Worm (Caenorhabditis elegans) whole organism, L1 larva: ENCODE data around the gene C37H5.5.
A peak's percentile ranks its signal among the peaks of the same experiment; 100 is the strongest.

Experiments used
- C04F5.9 ChIP-seq: sonication (generic microtip); optimal IDR thresholded peaks from 2 replicates; lab custom pipeline; 2016; ENCODE audit warnings: missing genetic modification characterization, missing compliant biosample characterization
- C16A3.4 ChIP-seq: fragments of 150-350 bp; optimal IDR thresholded peaks from 2 replicates; lab custom pipeline; 2014; ENCODE audit warnings: missing biosample characterization, missing genetic modification characterization
- aha-1 ChIP-seq: fragments of 150-350 bp; optimal IDR thresholded peaks from 2 replicates; lab custom pipeline; 2014; ENCODE audit warnings: missing biosample characterization, missing genetic modification characterization
- ama-1 ChIP-seq: fragments of 150-350 bp; optimal IDR thresholded peaks from 2 replicates; lab custom pipeline; 2014
- blmp-1 ChIP-seq: fragments of 150-350 bp; optimal IDR thresholded peaks from 2 replicates; lab custom pipeline; 2014; ENCODE audit warnings: missing biosample characterization, missing genetic modification characterization
- ceh-82 ChIP-seq, 3 experiments: fragments of 150-350 bp in 1 of 3; sonication (generic microtip) in 2 of 3; optimal IDR thresholded peaks; 2 replicates each; lab custom pipeline; 2014 to 2017; ENCODE audit warnings: missing biosample characterization in 3 of 3, missing genetic modification characterization in 3 of 3
- dpl-1 ChIP-seq, 3 experiments: fragments of 150-350 bp in 2 of 3; sonication (generic microtip) in 1 of 3; optimal IDR thresholded peaks; 2 replicates each; lab custom pipeline; 2014 to 2017; ENCODE audit warnings: missing biosample characterization in 3 of 3, missing genetic modification characterization in 3 of 3, missing genetic modification reagents in 3 of 3
- dsc-1 ChIP-seq: sonication (generic microtip); optimal IDR thresholded peaks from 2 replicates; lab custom pipeline; 2016; ENCODE audit warnings: mild to moderate bottlenecking, missing genetic modification characterization, missing compliant biosample characterization
- efl-1 ChIP-seq, 4 experiments: fragments of 150-350 bp; optimal IDR thresholded peaks in 3 of 4; peaks in 1 of 4; 1 replicate in 1 of 4; 2 replicates in 3 of 4; lab custom pipeline; 2014; ENCODE audit warnings: missing biosample characterization in 2 of 4, missing genetic modification characterization in 2 of 4, missing genetic modification reagents in 2 of 4
- efl-3 ChIP-seq: fragments of 200-800 bp; sonication (Bioruptor generic); optimal IDR thresholded peaks from 2 replicates; lab custom pipeline; 2018; ENCODE audit warnings: mild to moderate bottlenecking, missing genetic modification characterization, missing compliant biosample characterization
- egl-27 ChIP-seq, 2 experiments: fragments of 150-350 bp in 1 of 2; sonication (generic microtip); optimal IDR thresholded peaks; 3 replicates each; lab custom pipeline; 2017 to 2018; ENCODE audit warnings: missing biosample characterization in 2 of 2, missing genetic modification characterization in 2 of 2, missing genetic modification reagents in 2 of 2
- elt-3 ChIP-seq, 6 experiments: fragments of 150-350 bp in 1 of 6; sonication (generic microtip); optimal IDR thresholded peaks; 2 replicates each; lab custom pipeline; 2017 to 2018; ENCODE audit warnings: missing biosample characterization in 6 of 6, missing genetic modification characterization in 6 of 6, inconsistent platforms in 1 of 6
- ets-5 ChIP-seq: fragments of 200-800 bp; sonication (Bioruptor generic); IDR thresholded peaks from 2 replicates; pipeline ENCODE4 v1.3.6; 2022; ENCODE audit warnings: missing genetic modification characterization, missing compliant biosample characterization
- fkh-10 ChIP-seq: sonication (generic microtip); optimal IDR thresholded peaks from 2 replicates; lab custom pipeline; 2017; ENCODE audit warnings: missing biosample characterization, missing genetic modification reagents, missing genetic modification characterization
- fkh-8 ChIP-seq: sonication (generic microtip); optimal IDR thresholded peaks from 2 replicates; lab custom pipeline; 2016; ENCODE audit warnings: mild to moderate bottlenecking, missing genetic modification characterization, missing compliant biosample characterization
- fos-1 ChIP-seq: fragments of 150-350 bp; optimal IDR thresholded peaks from 2 replicates; lab custom pipeline; 2014; ENCODE audit warnings: missing biosample characterization, missing genetic modification characterization
- hlh-4 ChIP-seq: sonication (generic microtip); optimal IDR thresholded peaks from 2 replicates; lab custom pipeline; 2016; ENCODE audit warnings: mild to moderate bottlenecking, missing genetic modification characterization, missing compliant biosample characterization
- hpl-2 ChIP-seq: fragments of 150-350 bp; optimal IDR thresholded peaks from 2 replicates; lab custom pipeline; 2014; ENCODE audit warnings: missing biosample characterization, missing genetic modification reagents, missing genetic modification characterization
- lin-13 ChIP-seq: fragments of 150-350 bp; optimal IDR thresholded peaks from 2 replicates; lab custom pipeline; 2014; ENCODE audit warnings: missing biosample characterization, missing genetic modification reagents, missing genetic modification characterization
- lin-14 ChIP-seq: fragments of 200-800 bp; sonication (Bioruptor generic); optimal IDR thresholded peaks from 2 replicates; lab custom pipeline; 2018; ENCODE audit warnings: mild to moderate bottlenecking, missing genetic modification characterization, moderate library complexity, missing compliant biosample characterization
- lin-15B ChIP-seq: fragments of 150-350 bp; sonication (generic microtip); optimal IDR thresholded peaks from 3 replicates; lab custom pipeline; 2014; ENCODE audit warnings: missing biosample characterization, missing genetic modification characterization
- lsy-2 ChIP-seq, 2 experiments: fragments of 150-350 bp; optimal IDR thresholded peaks; 2 replicates each; lab custom pipeline; 2014; ENCODE audit warnings: missing biosample characterization in 2 of 2, missing genetic modification characterization in 2 of 2
- mab-9 ChIP-seq: fragments of 200-800 bp; sonication (Bioruptor generic); IDR thresholded peaks from 2 replicates; pipeline ENCODE4 v1.3.6; 2022; ENCODE audit warnings: missing genetic modification reagents, missing genetic modification characterization, missing compliant biosample characterization
- mdl-1 ChIP-seq, 2 experiments: fragments of 150-350 bp; optimal IDR thresholded peaks; 2 replicates each; lab custom pipeline; 2014 to 2017; ENCODE audit warnings: missing biosample characterization in 2 of 2, missing genetic modification characterization in 2 of 2, inconsistent platforms in 1 of 2
- nhr-12 ChIP-seq: sonication (generic microtip); optimal IDR thresholded peaks from 2 replicates; lab custom pipeline; 2017; ENCODE audit warnings: missing biosample characterization, missing genetic modification characterization
- nhr-19 ChIP-seq: fragments of 200-800 bp; sonication (Bioruptor generic); conservative IDR thresholded peaks from 2 replicates; pipeline ENCODE4 v1.3.6; 2022; ENCODE audit warnings: missing genetic modification characterization, missing compliant biosample characterization
- nhr-20 ChIP-seq: sonication (generic microtip); optimal IDR thresholded peaks from 2 replicates; lab custom pipeline; 2016; ENCODE audit warnings: mild to moderate bottlenecking, missing genetic modification characterization, missing compliant biosample characterization
- nhr-237 ChIP-seq: fragments of 150-350 bp; optimal IDR thresholded peaks from 2 replicates; lab custom pipeline; 2014; ENCODE audit warnings: missing biosample characterization, missing genetic modification characterization
- nhr-28 ChIP-seq: fragments of 150-350 bp; optimal IDR thresholded peaks from 2 replicates; lab custom pipeline; 2014; ENCODE audit warnings: missing biosample characterization, missing genetic modification characterization
- nhr-71 ChIP-seq: sonication (generic microtip); optimal IDR thresholded peaks from 2 replicates; lab custom pipeline; 2016; ENCODE audit warnings: mild to moderate bottlenecking, missing genetic modification characterization, moderate library complexity, missing compliant biosample characterization
- nhr-76 ChIP-seq: sonication (generic microtip); optimal IDR thresholded peaks from 2 replicates; lab custom pipeline; 2017; ENCODE audit warnings: missing biosample characterization, missing genetic modification characterization
- nhr-77 ChIP-seq: fragments of 150-350 bp; optimal IDR thresholded peaks from 2 replicates; lab custom pipeline; 2014; ENCODE audit warnings: missing biosample characterization, missing genetic modification characterization
- nhr-84 ChIP-seq: sonication (generic microtip); optimal IDR thresholded peaks from 2 replicates; lab custom pipeline; 2017; ENCODE audit warnings: missing biosample characterization, missing genetic modification characterization
- nhr-85 ChIP-seq: sonication (generic microtip); peaks from one replicate; lab custom pipeline; 2016; ENCODE audit warnings: missing genetic modification characterization, inconsistent platforms, missing compliant biosample characterization
- pax-3 ChIP-seq: fragments of 200-800 bp; sonication (Bioruptor generic); optimal IDR thresholded peaks from 2 replicates; lab custom pipeline; 2018; ENCODE audit warnings: mild to moderate bottlenecking, missing genetic modification characterization, moderate library complexity, missing compliant biosample characterization
- pqm-1 ChIP-seq: sonication (generic microtip); optimal IDR thresholded peaks from 3 replicates; lab custom pipeline; 2017; ENCODE audit warnings: missing biosample characterization, missing genetic modification characterization
- sox-4 ChIP-seq: sonication (generic microtip); optimal IDR thresholded peaks from 2 replicates; lab custom pipeline; 2016; ENCODE audit warnings: missing genetic modification characterization, missing compliant biosample characterization
- sptf-1 ChIP-seq: fragments of 150-350 bp; optimal IDR thresholded peaks from 2 replicates; lab custom pipeline; 2014; ENCODE audit warnings: missing biosample characterization, missing genetic modification characterization
- swsn-7 ChIP-seq: sonication (generic microtip); optimal IDR thresholded peaks from 2 replicates; lab custom pipeline; 2016; ENCODE audit warnings: missing genetic modification characterization, missing compliant biosample characterization
- tlp-1 ChIP-seq: fragments of 150-350 bp; optimal IDR thresholded peaks from 2 replicates; lab custom pipeline; 2014; ENCODE audit warnings: missing biosample characterization, missing genetic modification characterization
- unc-130 ChIP-seq: fragments of 150-350 bp; optimal IDR thresholded peaks from 2 replicates; lab custom pipeline; 2017; ENCODE audit warnings: missing biosample characterization, missing genetic modification characterization, inconsistent platforms
- zip-4 ChIP-seq: fragments of 200-800 bp; sonication (Bioruptor generic); optimal IDR thresholded peaks from 2 replicates; lab custom pipeline; 2018; ENCODE audit warnings: mild to moderate bottlenecking, missing genetic modification characterization, moderate library complexity, missing compliant biosample characterization
- ztf-11 ChIP-seq, 2 experiments: sonication (generic microtip); optimal IDR thresholded peaks; 2 replicates each; lab custom pipeline; 2016 to 2017; ENCODE audit warnings: missing genetic modification characterization in 2 of 2, missing biosample characterization in 1 of 2, missing compliant biosample characterization in 1 of 2

The C37H5.5 gene

ce11 chrV:4834277-4834676, 7.1 kb downstream of the C37H5.5 start, which contains the start of gene C37H5.14:
Gene C37H5.14, minus strand, starts transcription at chrV:4834377.
- TF ChIP-seq swsn-7 (tag; lab: Kevin White, UChicago) (no peak), nhr-19 (GFP tag; lab: Robert Waterston, UW) (no peak), hlh-4 (tag; lab: Kevin White, UChicago) (no peak), ets-5 (no peak), efl-1 (optimal IDR thresholded peaks at IDR 0.05; lab: Kevin White, UChicago) (no peak), efl-1 (GFP tag; optimal IDR thresholded peaks at IDR 0.05 in 1 of 2; lab: Kevin White, UChicago) (peak in 1 of 2 experiments; percentile 47), dpl-1 (GFP tag; optimal IDR thresholded peaks at IDR 0.05; lab: Kevin White, UChicago) (no peak), lin-14 (GFP tag; lab: Kevin White, UChicago) (no peak)

ce11 chrV:4839913-4840312, 12.8 kb downstream of the C37H5.5 start, which contains the start of gene nas-9:
Gene nas-9, minus strand, starts transcription at chrV:4840013.
- TF ChIP-seq ama-1: no peak
- peak; percentile 55 for TF ChIP-seq nhr-85
- peak in 1 of 6 experiments; percentile 29 for TF ChIP-seq elt-3 (tag; optimal IDR thresholded peaks at IDR 0.05; lab: Kevin White, UChicago)
- no peak for TF ChIP-seq pqm-1 (tag; lab: Kevin White, UChicago)
- TF ChIP-seq C04F5.9 (tag; lab: Kevin White, UChicago): no peak
- TF ChIP-seq mdl-1 (tag; optimal IDR thresholded peaks at IDR 0.05; lab: Kevin White, UChicago): no peak
- no peak for TF ChIP-seq fos-1 (tag; lab: Kevin White, UChicago)

ce11 chrV:4841179-4841578, 14.0 kb downstream of the C37H5.5 start, which contains the start of gene cwp-1:
Gene cwp-1, minus strand, starts transcription at chrV:4841279.
- TF ChIP-seq nhr-84 (tag; lab: Kevin White, UChicago) (no peak), nhr-19 (GFP tag; lab: Robert Waterston, UW) (no peak), nhr-20 (no peak), nhr-76 (tag; lab: Kevin White, UChicago) (no peak), nhr-12 (tag; lab: Kevin White, UChicago) (no peak), ztf-11 (tag; optimal IDR thresholded peaks at IDR 0.05; lab: Kevin White, UChicago) (no peak), zip-4 (GFP tag; lab: Kevin White, UChicago) (no peak), nhr-237 (tag; lab: Kevin White, UChicago) (no peak), swsn-7 (tag; lab: Kevin White, UChicago) (no peak), egl-27 (tag; optimal IDR thresholded peaks at IDR 0.05; lab: Kevin White, UChicago) (no peak), pax-3 (tag; lab: Kevin White, UChicago) (no peak), blmp-1 (tag; lab: Kevin White, UChicago) (no peak), mab-9 (GFP tag; lab: Robert Waterston, UW) (no peak), nhr-28 (tag; lab: Kevin White, UChicago) (no peak), ets-5 (no peak)
- TF ChIP-seq, all 84 proteins: peak for 0

DNA sequence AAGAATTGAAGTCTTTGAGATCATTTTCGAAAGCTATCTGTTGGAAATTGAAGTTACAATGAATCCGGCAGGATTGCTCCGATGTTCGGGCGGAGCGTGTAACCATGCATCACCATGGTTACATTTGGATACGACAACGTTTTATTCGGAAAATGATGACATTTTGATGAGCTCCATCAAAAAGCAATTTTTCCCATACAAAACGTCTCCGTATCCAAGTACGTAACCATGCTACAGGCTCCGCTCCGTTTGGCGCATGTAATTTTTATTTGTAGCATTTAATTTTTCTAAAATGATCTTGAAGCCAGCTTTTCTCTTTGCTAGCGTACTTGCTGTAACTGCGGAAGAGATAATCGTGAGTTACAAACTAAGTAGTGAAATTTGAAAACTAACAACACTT, 15.4 kb downstream of the C37H5.5 start, which contains the start of the genes cwp-2 and cwp-3:
Gene cwp-2 (minus strand): TSS at position 101 of the 400 bp plus-strand sequence.
Gene cwp-3 (plus strand): TSS at position 293 of the 400 bp plus-strand sequence.
- TF ChIP-seq nhr-19 (GFP tag; lab: Robert Waterston, UW) (no peak), dpl-1 (GFP tag; optimal IDR thresholded peaks at IDR 0.05; lab: Kevin White, UChicago) (no peak)

ce11 chrV:4844591-4844990, 17.4 kb downstream of the C37H5.5 start, which contains the start of gene abhd-5.2:
Gene abhd-5.2, plus strand, starts transcription at chrV:4844685.
- TF ChIP-seq sox-4 (tag; lab: Kevin White, UChicago): no peak
- TF ChIP-seq nhr-71 (tag; lab: Kevin White, UChicago): peak; percentile 79
- no peak for TF ChIP-seq efl-3
- TF ChIP-seq unc-130: peak; percentile 14
- TF ChIP-seq nhr-85: peak; percentile 16
- peak; percentile 48 to 78 (median 65) for TF ChIP-seq ceh-82 (tag; optimal IDR thresholded peaks at IDR 0.05; lab: Kevin White, UChicago)
- peak; percentile 39 to 55 for TF ChIP-seq lsy-2 (tag; optimal IDR thresholded peaks at IDR 0.05; lab: Kevin White, UChicago)
- TF ChIP-seq lin-15B (tag; lab: Kevin White, UChicago): no peak
- TF ChIP-seq sptf-1 (tag; lab: Kevin White, UChicago): no peak
- peak; percentile 70 for TF ChIP-seq nhr-20
- TF ChIP-seq mdl-1 (tag; optimal IDR thresholded peaks at IDR 0.05; lab: Kevin White, UChicago): peak in 1 of 2 experiments; percentile 59
- TF ChIP-seq hpl-2 (GFP tag; lab: Kevin White, UChicago): no peak
- no peak for TF ChIP-seq hlh-4 (tag; lab: Kevin White, UChicago)
- TF ChIP-seq zip-4 (GFP tag; lab: Kevin White, UChicago): peak; percentile 97
- TF ChIP-seq aha-1 (tag; lab: Kevin White, UChicago): no peak
- no peak for TF ChIP-seq ztf-11 (tag; optimal IDR thresholded peaks at IDR 0.05; lab: Kevin White, UChicago)
- TF ChIP-seq fkh-10: no peak
- TF ChIP-seq fkh-8 (tag; lab: Kevin White, UChicago): peak; percentile 57
- TF ChIP-seq nhr-237 (tag; lab: Kevin White, UChicago): peak; percentile 63
- no peak for TF ChIP-seq nhr-12 (tag; lab: Kevin White, UChicago)
- TF ChIP-seq lin-13 (GFP tag; lab: Kevin White, UChicago): no peak
- TF ChIP-seq C16A3.4 (tag; lab: Kevin White, UChicago): peak; percentile 9
- no peak for TF ChIP-seq nhr-77 (tag; lab: Kevin White, UChicago)
- no peak for TF ChIP-seq C04F5.9 (tag; lab: Kevin White, UChicago)
- TF ChIP-seq dsc-1 (tag; lab: Kevin White, UChicago): peak; percentile 7
- TF ChIP-seq tlp-1: no peak
